Fruit fly (Drosophila melanogaster): Measurements from ENCODE around the gene CG4884.

dm6 chr3R:27986794-27987193 lies 27.7 kb upstream of the CG4884 start:
- no peak for TF ChIP-seq bcd (GFP tag; optimal IDR thresholded peaks at IDR 0.05)
- TF ChIP-seq TFAM (GFP tag; optimal IDR thresholded peaks at IDR 0.05) = no peak
- no peak for TF ChIP-seq pnt (GFP tag; optimal IDR thresholded peaks at IDR 0.05)
- peak; percentile 13 for TF ChIP-seq ATbp (GFP tag; optimal IDR thresholded peaks at IDR 0.05)
- TF ChIP-seq CG15011 (GFP tag; optimal IDR thresholded peaks at IDR 0.05) = no peak
- TF ChIP-seq Pdp1 (GFP tag; optimal IDR thresholded peaks at IDR 0.05) = peak in 1 of 2 experiments; percentile 80
